Worm (Caenorhabditis elegans) whole organism, L4 larva: Measurements from ENCODE around the gene nhr-3.

Source experiments
- D1046.2 ChIP-seq: fragments of 200-800 bp; sonication (Bioruptor generic); IDR thresholded peaks from 2 replicates; pipeline ENCODE4 v1.3.6; 2022; ENCODE audit warnings: missing genetic modification characterization, missing compliant biosample characterization
- F10B5.3 ChIP-seq: sonication (generic microtip); optimal IDR thresholded peaks from 2 replicates; lab custom pipeline; 2016; ENCODE audit warnings: mild to moderate bottlenecking, missing genetic modification characterization, missing compliant biosample characterization
- F26F4.8 ChIP-seq: fragments of 200-800 bp; sonication (Bioruptor generic); conservative IDR thresholded peaks from 2 replicates; pipeline ENCODE4 v1.3.6; 2022; ENCODE audit warnings: missing genetic modification characterization, missing compliant biosample characterization
- T20F7.1 ChIP-seq: fragments of 200-800 bp; sonication (Bioruptor generic); optimal IDR thresholded peaks from 2 replicates; lab custom pipeline; 2018; ENCODE audit warnings: mild to moderate bottlenecking, missing genetic modification characterization, missing compliant biosample characterization
- Y5F2A.4 ChIP-seq: fragments of 200-800 bp; sonication (Bioruptor generic); optimal IDR thresholded peaks from 2 replicates; lab custom pipeline; 2018; ENCODE audit warnings: mild to moderate bottlenecking, missing genetic modification characterization, missing compliant biosample characterization
- aly-2 ChIP-seq: sonication (generic microtip); optimal IDR thresholded peaks from 2 replicates; lab custom pipeline; 2018; ENCODE audit warnings: missing biosample characterization, missing genetic modification characterization
- ceh-20 ChIP-seq: fragments of 200-800 bp; sonication (Bioruptor generic); IDR thresholded peaks from 2 replicates; pipeline ENCODE4 v1.3.6; 2022; ENCODE audit warnings: missing genetic modification reagents, missing genetic modification characterization, missing compliant biosample characterization
- ceh-28 ChIP-seq: fragments of 150-350 bp; optimal IDR thresholded peaks from 2 replicates; lab custom pipeline; 2014; ENCODE audit warnings: missing biosample characterization, missing genetic modification reagents, missing genetic modification characterization
- ceh-82 ChIP-seq: sonication (generic microtip); optimal IDR thresholded peaks from 2 replicates; lab custom pipeline; 2017; ENCODE audit warnings: missing biosample characterization, missing genetic modification characterization
- cey-2 ChIP-seq: sonication (generic microtip); optimal IDR thresholded peaks from 3 replicates; lab custom pipeline; 2017; ENCODE audit warnings: missing genetic modification characterization, mild to moderate bottlenecking, missing compliant biosample characterization, antibody characterized with exemption, borderline replicate concordance; ENCODE audit not compliant: insufficient read depth
- ctbp-1 ChIP-seq: fragments of 200-800 bp; sonication (Bioruptor generic); IDR thresholded peaks from 2 replicates; pipeline ENCODE4 v1.3.6; 2022; ENCODE audit warnings: missing genetic modification reagents, missing genetic modification characterization, missing compliant biosample characterization
- daf-12 ChIP-seq: fragments of 150-350 bp; optimal IDR thresholded peaks from 2 replicates; lab custom pipeline; 2014; ENCODE audit warnings: missing biosample characterization, missing genetic modification reagents, missing genetic modification characterization
- daf-16 ChIP-seq, 3 experiments: sonication (generic microtip); optimal IDR thresholded peaks; 2 replicates each; lab custom pipeline; 2016 to 2017; ENCODE audit warnings: missing genetic modification characterization in 3 of 3, missing genetic modification reagents in 3 of 3, mild to moderate bottlenecking in 2 of 3, missing compliant biosample characterization in 2 of 3, missing biosample characterization in 1 of 3, moderate library complexity in 1 of 3
- daf-8 ChIP-seq: fragments of 200-800 bp; sonication (Bioruptor generic); IDR thresholded peaks from 2 replicates; pipeline ENCODE4 v1.3.6; 2022; ENCODE audit warnings: missing genetic modification characterization, missing compliant biosample characterization
- duxl-1 ChIP-seq: sonication (generic microtip); optimal IDR thresholded peaks from 2 replicates; lab custom pipeline; 2016; ENCODE audit warnings: mild to moderate bottlenecking, missing genetic modification characterization, moderate library complexity, missing compliant biosample characterization; ENCODE audit not compliant: poor library complexity
- dve-1 ChIP-seq: sonication (generic microtip); optimal IDR thresholded peaks from 2 replicates; lab custom pipeline; 2017; ENCODE audit warnings: antibody characterized with exemption, mild to moderate bottlenecking, missing genetic modification characterization, missing compliant biosample characterization; ENCODE audit not compliant: insufficient read depth
- egl-43 ChIP-seq: fragments of 200-800 bp; sonication (Bioruptor generic); IDR thresholded peaks from 2 replicates; pipeline ENCODE4 v1.3.6; 2022; ENCODE audit warnings: missing genetic modification reagents, missing genetic modification characterization, missing compliant biosample characterization
- fos-1 ChIP-seq: fragments of 150-350 bp; optimal IDR thresholded peaks from 2 replicates; lab custom pipeline; 2014; ENCODE audit warnings: missing biosample characterization, missing genetic modification characterization
- hlh-11 ChIP-seq: fragments of 200-800 bp; sonication (Bioruptor generic); optimal IDR thresholded peaks from 2 replicates; lab custom pipeline; 2018; ENCODE audit warnings: mild to moderate bottlenecking, missing genetic modification characterization, missing compliant biosample characterization
- hmg-1.1 ChIP-seq: fragments of 200-800 bp; sonication (Bioruptor generic); IDR thresholded peaks from 2 replicates; pipeline ENCODE4 v1.3.6; 2022; ENCODE audit warnings: missing genetic modification reagents, missing genetic modification characterization, missing compliant biosample characterization
- lim-7 ChIP-seq: fragments of 200-800 bp; sonication (Bioruptor generic); IDR thresholded peaks from 2 replicates; pipeline ENCODE4 v1.3.6; 2022; ENCODE audit warnings: missing genetic modification characterization, missing compliant biosample characterization
- lin-1 ChIP-seq: fragments of 200-800 bp; sonication (Bioruptor generic); IDR thresholded peaks from 2 replicates; pipeline ENCODE4 v1.3.6; 2022; ENCODE audit warnings: missing genetic modification reagents, missing genetic modification characterization, missing compliant biosample characterization
- lin-13 ChIP-seq: fragments of 150-350 bp; optimal IDR thresholded peaks from 2 replicates; lab custom pipeline; 2014; ENCODE audit warnings: missing biosample characterization, missing genetic modification reagents, missing genetic modification characterization
- lin-15B ChIP-seq: fragments of 150-350 bp; sonication (generic microtip); optimal IDR thresholded peaks from 3 replicates; lab custom pipeline; 2014; ENCODE audit warnings: missing biosample characterization, missing genetic modification characterization
- lin-38 ChIP-seq: fragments of 200-800 bp; sonication (Bioruptor generic); IDR thresholded peaks from 2 replicates; pipeline ENCODE4 v1.3.6; 2022; ENCODE audit warnings: missing genetic modification reagents, missing genetic modification characterization, missing compliant biosample characterization
- lsy-2 ChIP-seq, 2 experiments: fragments of 150-350 bp in 1 of 2; sonication (generic microtip) in 1 of 2; optimal IDR thresholded peaks; 2 replicates each; lab custom pipeline; 2014 to 2017; ENCODE audit warnings: missing biosample characterization in 2 of 2, missing genetic modification characterization in 2 of 2
- madf-5 ChIP-seq, 2 experiments: fragments of 200-800 bp; sonication (Bioruptor generic); IDR thresholded peaks; 2 replicates each; pipeline ENCODE4 v1.3.6; 2022; ENCODE audit warnings: missing compliant biosample characterization in 2 of 2, missing genetic modification characterization in 2 of 2
- mdl-1 ChIP-seq, 2 experiments: fragments of 150-350 bp in 1 of 2; sonication (generic microtip) in 1 of 2; optimal IDR thresholded peaks; 2 replicates each; lab custom pipeline; 2014 to 2017; ENCODE audit warnings: missing biosample characterization in 2 of 2, missing genetic modification characterization in 2 of 2
- mxl-2 ChIP-seq: fragments of 200-800 bp; sonication (Bioruptor generic); conservative IDR thresholded peaks from 2 replicates; pipeline ENCODE4 v1.3.6; 2022; ENCODE audit warnings: missing genetic modification reagents, missing genetic modification characterization, missing compliant biosample characterization
- mxl-3 ChIP-seq: fragments of 200-800 bp; sonication (Bioruptor generic); optimal IDR thresholded peaks from 2 replicates; lab custom pipeline; 2018; ENCODE audit warnings: mild to moderate bottlenecking, missing genetic modification characterization, missing compliant biosample characterization
- nhr-111 ChIP-seq: fragments of 200-800 bp; sonication (Bioruptor generic); optimal IDR thresholded peaks from 2 replicates; lab custom pipeline; 2018; ENCODE audit warnings: mild to moderate bottlenecking, missing genetic modification characterization, missing compliant biosample characterization
- nhr-25 ChIP-seq: sonication (generic microtip); optimal IDR thresholded peaks from 2 replicates; lab custom pipeline; 2017; ENCODE audit warnings: missing genetic modification characterization, mild to moderate bottlenecking, missing compliant biosample characterization, antibody characterized with exemption, moderate library complexity, borderline replicate concordance; ENCODE audit not compliant: insufficient read depth
- nhr-42 ChIP-seq: fragments of 200-800 bp; sonication (Bioruptor generic); IDR thresholded peaks from 2 replicates; pipeline ENCODE4 v1.3.6; 2022; ENCODE audit warnings: missing genetic modification characterization, missing compliant biosample characterization
- nhr-48 ChIP-seq: sonication (generic microtip); optimal IDR thresholded peaks from 2 replicates; lab custom pipeline; 2016; ENCODE audit warnings: mild to moderate bottlenecking, missing genetic modification characterization, missing compliant biosample characterization
- pqm-1 ChIP-seq: sonication (generic microtip); optimal IDR thresholded peaks from 2 replicates; lab custom pipeline; 2017; ENCODE audit warnings: missing biosample characterization, missing genetic modification characterization
- rbr-2 ChIP-seq: sonication (generic microtip); optimal IDR thresholded peaks from 2 replicates; lab custom pipeline; 2016; ENCODE audit warnings: missing genotype, missing genetic modification characterization, missing compliant biosample characterization
- sdz-12 ChIP-seq: fragments of 200-800 bp; sonication (Bioruptor generic); optimal IDR thresholded peaks from 2 replicates; lab custom pipeline; 2018; ENCODE audit warnings: mild to moderate bottlenecking, missing genetic modification characterization, missing compliant biosample characterization
- snpc-1.2 ChIP-seq: fragments of 200-800 bp; sonication (Bioruptor generic); IDR thresholded peaks from 2 replicates; pipeline ENCODE4 v1.3.6; 2022; ENCODE audit warnings: missing genetic modification reagents, missing genetic modification characterization, missing compliant biosample characterization
- snpc-4 ChIP-seq: fragments of 150-350 bp; optimal IDR thresholded peaks from 2 replicates; lab custom pipeline; 2014; ENCODE audit warnings: missing biosample characterization, missing genetic modification characterization
- spr-1 ChIP-seq: sonication (generic microtip); optimal IDR thresholded peaks from 2 replicates; lab custom pipeline; 2016; ENCODE audit warnings: mild to moderate bottlenecking, missing genetic modification characterization, missing compliant biosample characterization
- spr-3 ChIP-seq: fragments of 200-800 bp; sonication (Bioruptor generic); optimal IDR thresholded peaks from 2 replicates; lab custom pipeline; 2018; ENCODE audit warnings: mild to moderate bottlenecking, missing genetic modification characterization, missing compliant biosample characterization
- tag-97 ChIP-seq: fragments of 200-800 bp; sonication (Bioruptor generic); IDR thresholded peaks from 2 replicates; pipeline ENCODE4 v1.3.6; 2022; ENCODE audit warnings: missing genetic modification characterization, missing compliant biosample characterization
- unc-39 ChIP-seq: sonication (generic microtip); optimal IDR thresholded peaks from 2 replicates; lab custom pipeline; 2017; ENCODE audit warnings: missing biosample characterization, missing genetic modification characterization
- unc-62 ChIP-seq, 3 experiments: fragments of 150-350 bp in 1 of 3; sonication (generic microtip); optimal IDR thresholded peaks in 2 of 3; peaks in 1 of 3; 1 replicate in 1 of 3; 2 replicates in 2 of 3; lab custom pipeline; 2014 to 2017; ENCODE audit warnings: missing biosample characterization in 3 of 3, missing genetic modification characterization in 3 of 3, missing genetic modification reagents in 3 of 3, missing genotype in 1 of 3
- vab-7 ChIP-seq: fragments of 200-800 bp; sonication (Bioruptor generic); IDR thresholded peaks from 2 replicates; pipeline ENCODE4 v1.3.6; 2022; ENCODE audit warnings: missing genetic modification reagents, missing genetic modification characterization, missing compliant biosample characterization
- zag-1 ChIP-seq: fragments of 150-350 bp; optimal IDR thresholded peaks from 2 replicates; lab custom pipeline; 2014; ENCODE audit warnings: missing biosample characterization, missing genetic modification characterization
- zfp-2 ChIP-seq: sonication (generic microtip); optimal IDR thresholded peaks from 2 replicates; lab custom pipeline; 2016; ENCODE audit warnings: mild to moderate bottlenecking, missing genetic modification characterization, missing compliant biosample characterization
- zfp-3 ChIP-seq: fragments of 200-800 bp; sonication (Bioruptor generic); conservative IDR thresholded peaks from 2 replicates; pipeline ENCODE4 v1.3.6; 2022; ENCODE audit warnings: missing genetic modification reagents, missing genetic modification characterization, missing compliant biosample characterization
- zip-2 ChIP-seq: fragments of 150-350 bp; optimal IDR thresholded peaks from 2 replicates; lab custom pipeline; 2014; ENCODE audit warnings: missing biosample characterization, missing genetic modification characterization
- ztf-11 ChIP-seq: fragments of 150-350 bp; optimal IDR thresholded peaks from 2 replicates; lab custom pipeline; 2014; ENCODE audit warnings: missing biosample characterization, missing genetic modification characterization

Gene nhr-3

ce11 chrX:14602676-14603075 lies 44.4 kb downstream of the nhr-3 start, which contains the start of gene eor-2:
Gene eor-2 (plus strand): TSS chrX:14603017.
- TF ChIP-seq mdl-1 (tag; optimal IDR thresholded peaks at IDR 0.05; lab: Kevin White, UChicago): peak; percentile 85 to 99
- peak in 1 of 2 experiments; percentile 74 for TF ChIP-seq lsy-2 (tag; optimal IDR thresholded peaks at IDR 0.05; lab: Kevin White, UChicago)
- TF ChIP-seq zfp-3 (GFP tag; lab: Robert Waterston, UW): no peak
- peak; percentile 98 for TF ChIP-seq mxl-3
- TF ChIP-seq unc-39 (tag; lab: Kevin White, UChicago): no peak
- no peak for TF ChIP-seq cey-2 (tag; lab: Kevin White, UChicago)
- TF ChIP-seq nhr-48 (tag; lab: Kevin White, UChicago): peak; percentile 66
- no peak for TF ChIP-seq daf-8 (GFP tag; lab: Robert Waterston, UW)
- no peak for TF ChIP-seq lim-7 (GFP tag; lab: Robert Waterston, UW)
- TF ChIP-seq T20F7.1 (GFP tag; lab: Kevin White, UChicago): peak; percentile 5
- peak; percentile 65 for TF ChIP-seq rbr-2 (tag; lab: Kevin White, UChicago)
- TF ChIP-seq unc-62 (GFP tag; optimal IDR thresholded peaks at IDR 0.05 in 1 of 2; lab: Kevin White, UChicago): peak in 1 of 2 experiments; percentile 96
- TF ChIP-seq unc-62 (tag; optimal IDR thresholded peaks at IDR 0.05; lab: Kevin White, UChicago): no peak
- peak; percentile 8 for TF ChIP-seq lin-13
- TF ChIP-seq snpc-4: no peak
- no peak for TF ChIP-seq aly-2 (tag; lab: Kevin White, UChicago)
- no peak for TF ChIP-seq spr-3
- TF ChIP-seq ctbp-1 (GFP tag; lab: Robert Waterston, UW): peak; percentile 71; the same call in 1 of the 2 replicates
- no peak for TF ChIP-seq zip-2 (tag; lab: Kevin White, UChicago)
- TF ChIP-seq zfp-2 (tag; lab: Kevin White, UChicago): no peak
- TF ChIP-seq nhr-25: no peak
- peak; percentile 41 for TF ChIP-seq pqm-1 (tag; lab: Kevin White, UChicago)
- TF ChIP-seq snpc-1.2 (GFP tag; lab: Robert Waterston, UW): no peak
- TF ChIP-seq tag-97 (GFP tag; lab: Robert Waterston, UW): no peak
- TF ChIP-seq hlh-11 (tag; lab: Kevin White, UChicago): peak; percentile 95
- TF ChIP-seq egl-43 (GFP tag; lab: Robert Waterston, UW): no peak
- no peak for TF ChIP-seq ztf-11
- TF ChIP-seq Y5F2A.4 (GFP tag; lab: Kevin White, UChicago): no peak
- TF ChIP-seq daf-12: no peak
- TF ChIP-seq spr-1 (tag; lab: Kevin White, UChicago): peak; percentile 35
- TF ChIP-seq duxl-1 (tag; lab: Kevin White, UChicago): no peak
- peak; percentile 82 for TF ChIP-seq hmg-1.1 (GFP tag; lab: Robert Waterston, UW)
- TF ChIP-seq sdz-12: no peak
- TF ChIP-seq madf-5 (GFP tag; IDR thresholded peaks at IDR 0.05; lab: Robert Waterston, UW): no peak
- no peak for TF ChIP-seq nhr-42
- peak; percentile 76 for TF ChIP-seq dve-1 (tag; lab: Kevin White, UChicago)
- peak; percentile 60 for TF ChIP-seq lin-1
- TF ChIP-seq F10B5.3: no peak
- no peak for TF ChIP-seq mxl-2 (GFP tag; lab: Robert Waterston, UW)
- no peak for TF ChIP-seq D1046.2 (GFP tag; lab: Robert Waterston, UW)
- TF ChIP-seq lin-38: no peak
- peak in 1 of 2 experiments; percentile 5 for TF ChIP-seq daf-16 (GFP tag; optimal IDR thresholded peaks at IDR 0.05; lab: Kevin White, UChicago)
- TF ChIP-seq daf-16 (tag; optimal IDR thresholded peaks at IDR 0.05; lab: Kevin White, UChicago): peak; percentile 97
- peak; percentile 41 for TF ChIP-seq ceh-28
- TF ChIP-seq lin-15B (tag; lab: Kevin White, UChicago): no peak
- TF ChIP-seq vab-7 (GFP tag; lab: Robert Waterston, UW): no peak
- no peak for TF ChIP-seq nhr-111 (GFP tag; lab: Kevin White, UChicago)
- no peak for TF ChIP-seq F26F4.8 (GFP tag; lab: Robert Waterston, UW)
- TF ChIP-seq zag-1 (tag; lab: Kevin White, UChicago): no peak
- TF ChIP-seq fos-1 (tag; lab: Kevin White, UChicago): no peak
- TF ChIP-seq ceh-20 (GFP tag; lab: Robert Waterston, UW): 0 out of 2 replicates have a peak, but pooled peaks have one; percentile 38
- no peak for TF ChIP-seq ceh-82 (tag; lab: Kevin White, UChicago)
